Fruit fly (Drosophila melanogaster): ENCODE results near the gene CG34250.
A peak's percentile ranks its signal among the peaks of the same experiment; 100 is the strongest.

CG34250 gene

dm6 chr3L:17486794-17487726 lies 11.0 kb downstream of the CG34250 start, which contains the start of gene Oatp74D (continued):
- TF ChIP-seq lov (optimal IDR thresholded peaks at IDR 0.05) (no peak), lov (GFP tag; IDR thresholded peaks at IDR 0.05) (0 out of 3 replicates have a peak, but pooled peaks have one; percentile 30), Lpt (GFP tag; optimal IDR thresholded peaks at IDR 0.05) (no peak), repo (GFP tag; optimal IDR thresholded peaks at IDR 0.05) (no peak), CG10431 (GFP tag; optimal IDR thresholded peaks at IDR 0.05) (peak; percentile 33), jumu (GFP tag; optimal IDR thresholded peaks at IDR 0.05) (peak; percentile 44), Bteb2 (GFP tag; optimal IDR thresholded peaks at IDR 0.05) (no peak), nau (GFP tag; optimal IDR thresholded peaks at IDR 0.05) (peak; percentile 83), mirr (GFP tag; optimal IDR thresholded peaks at IDR 0.05) (peak; percentile 88), slbo (GFP tag; IDR thresholded peaks at IDR 0.05) (peak; percentile 69), Oaz (GFP tag; IDR thresholded peaks at IDR 0.05) (no peak), CG13624 (GFP tag; optimal IDR thresholded peaks at IDR 0.05) (peak; percentile 76), Sin3A (optimal IDR thresholded peaks at IDR 0.05) (no peak), sug (tag; optimal IDR thresholded peaks at IDR 0.05) (peak; percentile 87), wor (GFP tag; IDR thresholded peaks at IDR 0.05) (no peak), zf30C (GFP tag; optimal IDR thresholded peaks at IDR 0.05) (no peak), insv (GFP tag; optimal IDR thresholded peaks at IDR 0.05) (peak in 1 of 2 experiments; percentile 61), Awh (GFP tag; IDR thresholded peaks at IDR 0.05) (peak; percentile 15; the same call in 1 of the 2 replicates), sob (GFP tag; IDR thresholded peaks at IDR 0.05) (peak; percentile 31; the same call in 1 of the 2 replicates), Optix (GFP tag; IDR thresholded peaks at IDR 0.05) (peak; percentile 42; the same call in 1 of the 3 replicates), BtbVII (GFP tag; optimal IDR thresholded peaks at IDR 0.05) (peak; percentile 51), ham (GFP tag; IDR thresholded peaks at IDR 0.05) (no peak), sd (tag; optimal IDR thresholded peaks at IDR 0.05) (peak; percentile 96), Med (GFP tag) (peak; percentile 83), CG8478 (optimal IDR thresholded peaks at IDR 0.05) (no peak), Camta (GFP tag; optimal IDR thresholded peaks at IDR 0.05) (peak; percentile 24), Scr (GFP tag; IDR thresholded peaks at IDR 0.05; ENCODE audit: partially characterized antibody) (0 out of 2 replicates have a peak, but pooled peaks have one; percentile 28), gsb-n (tag; optimal IDR thresholded peaks at IDR 0.05) (peak; percentile 53), CG2889 (GFP tag; IDR thresholded peaks at IDR 0.05) (no peak), CG9609 (GFP tag; optimal IDR thresholded peaks at IDR 0.05) (no peak), ems (GFP tag; optimal IDR thresholded peaks at IDR 0.05) (no peak), Xrp1 (GFP tag; IDR thresholded peaks at IDR 0.05) (peak; percentile 26; the same call in 1 of the 2 replicates), CG10654 (GFP tag; optimal IDR thresholded peaks at IDR 0.05) (no peak), sqz (GFP tag; optimal IDR thresholded peaks at IDR 0.05) (peak; percentile 64), Opbp (GFP tag; IDR thresholded peaks at IDR 0.05; ENCODE audit: partially characterized antibody) (0 out of 3 replicates have a peak, but pooled peaks have one; percentile 5), NC2β (GFP tag; optimal IDR thresholded peaks at IDR 0.05) (peak; percentile 27), tup (GFP tag; optimal IDR thresholded peaks at IDR 0.05) (no peak), CG8089 (GFP tag; optimal IDR thresholded peaks at IDR 0.05) (no peak), sna (GFP tag; IDR thresholded peaks at IDR 0.05; ENCODE audit: partially characterized antibody) (no peak), kah (GFP tag; optimal IDR thresholded peaks at IDR 0.05) (no peak), CG12299 (tag; optimal IDR thresholded peaks at IDR 0.05) (peak; percentile 72), corto (GFP tag; optimal IDR thresholded peaks at IDR 0.05) (no peak), Myb (GFP tag; optimal IDR thresholded peaks at IDR 0.05) (peak; percentile 17), sima (GFP tag; optimal IDR thresholded peaks at IDR 0.05) (no peak), wdn (GFP tag; IDR thresholded peaks at IDR 0.05) (no peak; the same call in 1 of the 2 replicates), chif (GFP tag; optimal IDR thresholded peaks at IDR 0.05) (peak in 1 of 2 experiments; percentile 25), CG15269 (tag; optimal IDR thresholded peaks at IDR 0.05) (peak; percentile 5), CG12236 (GFP tag; optimal IDR thresholded peaks at IDR 0.05) (no peak), CG14050 (GFP tag; IDR thresholded peaks at IDR 0.05) (no peak), CG31224 (GFP tag; IDR thresholded peaks at IDR 0.05) (no peak)
